Worm (Caenorhabditis elegans) whole organism, L2 larva: ENCODE results near the gene srg-44.

Experiments used
- ceh-82 ChIP-seq: fragments of 150-350 bp; optimal IDR thresholded peaks from 2 replicates; lab custom pipeline; 2014; ENCODE audit warnings: missing biosample characterization, missing genetic modification characterization
- elt-1 ChIP-seq: fragments of 150-350 bp; optimal IDR thresholded peaks from 2 replicates; lab custom pipeline; 2014; ENCODE audit warnings: missing biosample characterization, missing genetic modification characterization
- lsy-2 ChIP-seq, 2 experiments: fragments of 150-350 bp in 1 of 2; sonication (generic microtip) in 1 of 2; optimal IDR thresholded peaks; 2 replicates each; lab custom pipeline; 2014 to 2017; ENCODE audit warnings: missing biosample characterization in 2 of 2, missing genetic modification characterization in 2 of 2
- nhr-23 ChIP-seq: fragments of 150-350 bp; optimal IDR thresholded peaks from 2 replicates; lab custom pipeline; 2014; ENCODE audit warnings: missing biosample characterization, missing genetic modification reagents, missing genetic modification characterization
- nhr-237 ChIP-seq: fragments of 150-350 bp; optimal IDR thresholded peaks from 2 replicates; lab custom pipeline; 2014; ENCODE audit warnings: missing biosample characterization, missing genetic modification characterization
- nhr-6 ChIP-seq: fragments of 150-350 bp; optimal IDR thresholded peaks from 2 replicates; lab custom pipeline; 2014; ENCODE audit warnings: missing biosample characterization, missing genetic modification characterization
- nhr-77 ChIP-seq: fragments of 150-350 bp; optimal IDR thresholded peaks from 2 replicates; lab custom pipeline; 2014; ENCODE audit warnings: missing biosample characterization, missing genetic modification characterization
- sma-3 ChIP-seq: sonication (generic microtip); optimal IDR thresholded peaks from 2 replicates; lab custom pipeline; 2016; ENCODE audit warnings: missing genetic modification reagents, missing genetic modification characterization, missing compliant biosample characterization
- snpc-4 ChIP-seq: fragments of 150-350 bp; optimal IDR thresholded peaks from 2 replicates; lab custom pipeline; 2014; ENCODE audit warnings: missing biosample characterization, missing genetic modification characterization
- unc-39 ChIP-seq: fragments of 150-350 bp; optimal IDR thresholded peaks from 2 replicates; lab custom pipeline; 2014; ENCODE audit warnings: missing biosample characterization, missing genetic modification characterization
- unc-62 ChIP-seq: fragments of 150-350 bp; optimal IDR thresholded peaks from 2 replicates; lab custom pipeline; 2014; ENCODE audit warnings: missing biosample characterization, missing genetic modification reagents, missing genetic modification characterization
- ztf-11 ChIP-seq: sonication (generic microtip); optimal IDR thresholded peaks from 2 replicates; lab custom pipeline; 2017; ENCODE audit warnings: missing biosample characterization, missing genetic modification characterization

DNA sequence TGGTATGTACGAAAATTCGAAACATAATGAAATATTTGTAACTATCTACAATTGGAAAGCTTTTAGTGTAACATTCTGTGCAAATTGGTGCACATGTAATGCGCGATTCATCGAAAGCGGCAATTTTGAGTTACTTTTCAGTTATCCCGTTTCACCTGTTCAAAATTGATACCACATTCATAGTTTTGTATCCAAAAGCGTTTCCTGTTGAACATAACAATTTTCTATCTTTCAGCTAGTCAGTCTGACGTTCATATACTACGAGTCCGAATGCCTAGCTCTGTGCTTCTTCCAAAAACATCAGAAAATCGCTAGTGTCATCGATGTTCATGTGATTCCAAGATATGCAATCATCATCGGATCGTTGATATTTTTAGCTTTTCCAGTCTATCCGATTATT, 25.2 kb upstream of the srg-44 start:
- no peak for TF ChIP-seq unc-62 (GFP tag; lab: Kevin White, UChicago)
- no peak for TF ChIP-seq ceh-82 (tag; lab: Kevin White, UChicago)
- no peak for TF ChIP-seq nhr-77 (tag; lab: Kevin White, UChicago)
- TF ChIP-seq nhr-237, result no peak
- TF ChIP-seq lsy-2 (tag; optimal IDR thresholded peaks at IDR 0.05; lab: Kevin White, UChicago), result no peak
- TF ChIP-seq unc-39 (tag; lab: Kevin White, UChicago), result no peak
- no peak for TF ChIP-seq ztf-11
- no peak for TF ChIP-seq nhr-23 (tag; lab: Kevin White, UChicago)
- TF ChIP-seq nhr-6, result no peak
- TF ChIP-seq sma-3 (GFP tag; lab: Kevin White, UChicago), result no peak
- TF ChIP-seq elt-1 (tag; lab: Kevin White, UChicago), result no peak
- TF ChIP-seq snpc-4 (tag; lab: Kevin White, UChicago), result no peak
